Fruit fly (Drosophila melanogaster): Measurements from ENCODE around the gene ftz-f1.

The ftz-f1 gene

dm6 chr3L:18783544-18783943 lies 17.6 kb downstream of the ftz-f1 start:
- TF ChIP-seq svp (GFP tag) (no peak), spab (GFP tag; optimal IDR thresholded peaks at IDR 0.05) (no peak), CG11902 (GFP tag; optimal IDR thresholded peaks at IDR 0.05) (no peak), CG7368 (GFP tag; optimal IDR thresholded peaks at IDR 0.05) (no peak), Ets21C (GFP tag; optimal IDR thresholded peaks at IDR 0.05) (no peak), eg (GFP tag; IDR thresholded peaks at IDR 0.05) (peak; percentile 94), fd85E (GFP tag; optimal IDR thresholded peaks at IDR 0.05) (no peak), dac (GFP tag; optimal IDR thresholded peaks at IDR 0.05) (no peak), achi (GFP tag; optimal IDR thresholded peaks at IDR 0.05) (peak; percentile 21), CG6792 (GFP tag; optimal IDR thresholded peaks at IDR 0.05) (no peak), CG8119 (GFP tag; IDR thresholded peaks at IDR 0.05) (peak; percentile 66), CG32006 (GFP tag; optimal IDR thresholded peaks at IDR 0.05) (peak; percentile 48), CG1621 (tag; optimal IDR thresholded peaks at IDR 0.05) (peak; percentile 14), CG8632 (GFP tag; optimal IDR thresholded peaks at IDR 0.05) (peak; percentile 15), Eip75B (GFP tag; optimal IDR thresholded peaks at IDR 0.05) (no peak), Sox102F (GFP tag; optimal IDR thresholded peaks at IDR 0.05) (no peak), CG15336 (GFP tag; IDR thresholded peaks at IDR 0.05) (peak; percentile 69), CG9139 (GFP tag; optimal IDR thresholded peaks at IDR 0.05) (peak; percentile 55), CG10631 (GFP tag; optimal IDR thresholded peaks at IDR 0.05) (no peak), Hr4 (GFP tag; optimal IDR thresholded peaks at IDR 0.05) (no peak), ss (GFP tag; optimal IDR thresholded peaks at IDR 0.05) (peak; percentile 36 to 56), CG6276 (GFP tag; optimal IDR thresholded peaks at IDR 0.05) (peak; percentile 60), Smox (GFP tag; optimal IDR thresholded peaks at IDR 0.05) (no peak), CG8319 (GFP tag; optimal IDR thresholded peaks at IDR 0.05) (no peak), cyc (GFP tag; optimal IDR thresholded peaks at IDR 0.05) (no peak), OdsH (GFP tag; optimal IDR thresholded peaks at IDR 0.05) (peak; percentile 4), Ets96B (tag; optimal IDR thresholded peaks at IDR 0.05) (peak; percentile 38), lz (GFP tag; optimal IDR thresholded peaks at IDR 0.05) (no peak), CG11294 (GFP tag; IDR thresholded peaks at IDR 0.05) (peak; percentile 50; the same call in 1 of the 2 replicates), salr (GFP tag; optimal IDR thresholded peaks at IDR 0.05) (peak in 1 of 2 experiments; percentile 18), CG16779 (tag; optimal IDR thresholded peaks at IDR 0.05) (peak; percentile 70), dsx (GFP tag; optimal IDR thresholded peaks at IDR 0.05; ENCODE audit: poor library complexity, severe bottlenecking) (peak; percentile 11), Blimp-1 (GFP tag; optimal IDR thresholded peaks at IDR 0.05) (no peak), CG3032 (tag; optimal IDR thresholded peaks at IDR 0.05) (peak; percentile 17), Sox14 (GFP tag; optimal IDR thresholded peaks at IDR 0.05) (no peak), acj6 (GFP tag; optimal IDR thresholded peaks at IDR 0.05) (no peak), Gug (GFP tag; IDR thresholded peaks at IDR 0.05) (peak; percentile 55; the same call in 1 of the 2 replicates), CG4318 (GFP tag; optimal IDR thresholded peaks at IDR 0.05) (no peak), CG10669 (GFP tag; optimal IDR thresholded peaks at IDR 0.05) (peak; percentile 27), fkh (GFP tag; optimal IDR thresholded peaks at IDR 0.05) (no peak), topi (GFP tag; optimal IDR thresholded peaks at IDR 0.05) (no peak), Lpt (GFP tag; optimal IDR thresholded peaks at IDR 0.05) (peak; percentile 58), CG31627 (GFP tag; optimal IDR thresholded peaks at IDR 0.05) (no peak), vri (GFP tag; optimal IDR thresholded peaks at IDR 0.05) (no peak), CG34406 (GFP tag; optimal IDR thresholded peaks at IDR 0.05) (peak; percentile 13), CG6163 (GFP tag; IDR thresholded peaks at IDR 0.05) (peak; percentile 74), Met (GFP tag; optimal IDR thresholded peaks at IDR 0.05) (no peak), fd59A (GFP tag; optimal IDR thresholded peaks at IDR 0.05) (peak; percentile 23), Hr38 (GFP tag; optimal IDR thresholded peaks at IDR 0.05) (no peak), CG6854 (GFP tag; optimal IDR thresholded peaks at IDR 0.05) (no peak), Sox15 (GFP tag; optimal IDR thresholded peaks at IDR 0.05) (no peak), Eip93F (GFP tag; optimal IDR thresholded peaks at IDR 0.05) (no peak), CG6808 (GFP tag; optimal IDR thresholded peaks at IDR 0.05) (peak; percentile 55)

Measured in whole organism, prepupa.